Fruit fly (Drosophila melanogaster) whole organism, prepupa: ENCODE results near the gene rump.

Experiments used
- Blimp-1 ChIP-seq: fragments of 200-800 bp; sonication (Bioruptor generic); optimal IDR thresholded peaks from 3 replicates; lab custom pipeline; 2017; ENCODE audit warnings: missing biosample characterization, missing genetic modification characterization, mild to moderate bottlenecking, moderate library complexity, missing genetic modification reagents
- CG10669 ChIP-seq: fragments of 200-800 bp; sonication (Bioruptor generic); optimal IDR thresholded peaks from 3 replicates; lab custom pipeline; 2018; ENCODE audit warnings: missing biosample characterization, mild to moderate bottlenecking, missing genetic modification characterization, moderate library complexity
- CG1621 ChIP-seq: fragments of 200-800 bp; sonication (Bioruptor generic); optimal IDR thresholded peaks from 3 replicates; lab custom pipeline; 2018; ENCODE audit warnings: missing biosample characterization, mild to moderate bottlenecking, missing genetic modification characterization
- CG16779 ChIP-seq: fragments of 200-800 bp; sonication (Bioruptor generic); optimal IDR thresholded peaks from 3 replicates; lab custom pipeline; 2017; ENCODE audit warnings: missing biosample characterization, mild to moderate bottlenecking, missing genetic modification characterization
- CG3032 ChIP-seq: fragments of 200-800 bp; optimal IDR thresholded peaks from 2 replicates; lab custom pipeline; 2019; ENCODE audit warnings: missing biosample characterization, mild to moderate bottlenecking, missing genetic modification characterization, moderate library complexity
- CG31627 ChIP-seq: fragments of 200-800 bp; sonication (Bioruptor generic); optimal IDR thresholded peaks from 3 replicates; lab custom pipeline; 2016; ENCODE audit warnings: missing biosample characterization, missing genetic modification characterization
- CG34406 ChIP-seq: fragments of 200-800 bp; sonication (Bioruptor generic); optimal IDR thresholded peaks from 3 replicates; lab custom pipeline; 2016; ENCODE audit warnings: missing biosample characterization, missing genetic modification characterization
- CG3919 ChIP-seq: fragments of 200-800 bp; sonication (Bioruptor generic); optimal IDR thresholded peaks from 3 replicates; lab custom pipeline; 2016; ENCODE audit warnings: missing biosample characterization, missing genetic modification characterization
- CG4318 ChIP-seq: fragments of 200-800 bp; sonication (Bioruptor generic); optimal IDR thresholded peaks from 3 replicates; lab custom pipeline; 2017; ENCODE audit warnings: missing biosample characterization, mild to moderate bottlenecking, missing genetic modification characterization
- CG6163 ChIP-seq: fragments of 200-800 bp; sonication (Bioruptor generic); IDR thresholded peaks from 3 replicates; pipeline ENCODE4 v1.3.6; 2022; ENCODE audit warnings: missing biosample characterization, missing genetic modification characterization
- CG6276 ChIP-seq: fragments of 200-800 bp; sonication (Bioruptor generic); optimal IDR thresholded peaks from 2 replicates; lab custom pipeline; 2017; ENCODE audit warnings: missing biosample characterization, mild to moderate bottlenecking, missing genetic modification characterization
- CG6792 ChIP-seq: fragments of 200-800 bp; sonication (Bioruptor generic); optimal IDR thresholded peaks from 3 replicates; lab custom pipeline; 2016; ENCODE audit warnings: missing biosample characterization, missing genetic modification characterization
- CG6808 ChIP-seq: fragments of 200-800 bp; sonication (Bioruptor generic); optimal IDR thresholded peaks from 3 replicates; lab custom pipeline; 2017; ENCODE audit warnings: missing biosample characterization, missing genetic modification characterization, mild to moderate bottlenecking, moderate library complexity, missing genetic modification reagents
- CG6854 ChIP-seq: fragments of 200-800 bp; sonication (Bioruptor generic); optimal IDR thresholded peaks from 2 replicates; lab custom pipeline; 2017; ENCODE audit warnings: missing biosample characterization, mild to moderate bottlenecking, missing genetic modification characterization
- CG7368 ChIP-seq: fragments of 200-800 bp; sonication (Bioruptor generic); optimal IDR thresholded peaks from 3 replicates; lab custom pipeline; 2016; ENCODE audit warnings: missing biosample characterization, missing genetic modification characterization
- CG8319 ChIP-seq: fragments of 200-800 bp; sonication (Bioruptor generic); optimal IDR thresholded peaks from 3 replicates; lab custom pipeline; 2016; ENCODE audit warnings: missing biosample characterization, missing genetic modification characterization
- Eip75B ChIP-seq: fragments of 200-800 bp; sonication (Bioruptor generic); optimal IDR thresholded peaks from 3 replicates; lab custom pipeline; 2016; ENCODE audit warnings: missing biosample characterization, missing genetic modification characterization
- Eip78C ChIP-seq: fragments of 200-800 bp; sonication (Bioruptor generic); peaks from one replicate; lab custom pipeline; 2016; ENCODE audit warnings: missing biosample characterization, missing genetic modification characterization
- Eip93F ChIP-seq: fragments of 200-800 bp; sonication (Bioruptor generic); optimal IDR thresholded peaks from 2 replicates; lab custom pipeline; 2016; ENCODE audit warnings: missing biosample characterization, mild to moderate bottlenecking, missing genetic modification characterization
- Ets21C ChIP-seq: fragments of 200-800 bp; sonication (Bioruptor generic); optimal IDR thresholded peaks from 3 replicates; lab custom pipeline; 2016; ENCODE audit warnings: missing biosample characterization, missing genetic modification characterization
- Gug ChIP-seq: fragments of 200-800 bp; sonication (Bioruptor generic); IDR thresholded peaks from 2 replicates; pipeline ENCODE4 v1.3.6; 2022; ENCODE audit warnings: missing biosample characterization, missing genetic modification characterization
- Lpt ChIP-seq: fragments of 200-800 bp; sonication (Bioruptor generic); optimal IDR thresholded peaks from 3 replicates; lab custom pipeline; 2016; ENCODE audit warnings: missing biosample characterization, missing genetic modification characterization
- Met ChIP-seq: fragments of 200-800 bp; sonication (Bioruptor generic); optimal IDR thresholded peaks from 3 replicates; lab custom pipeline; 2016; ENCODE audit warnings: missing biosample characterization, missing genetic modification characterization
- OdsH ChIP-seq: fragments of 200-800 bp; sonication (Bioruptor generic); optimal IDR thresholded peaks from 3 replicates; lab custom pipeline; 2016; ENCODE audit warnings: missing biosample characterization, missing genetic modification characterization
- Smox ChIP-seq: fragments of 200-800 bp; sonication (Bioruptor generic); optimal IDR thresholded peaks from 3 replicates; lab custom pipeline; 2016; ENCODE audit warnings: missing biosample characterization, missing genetic modification characterization
- Sox102F ChIP-seq: fragments of 200-800 bp; sonication (Bioruptor generic); optimal IDR thresholded peaks from 2 replicates; lab custom pipeline; 2016; ENCODE audit warnings: missing biosample characterization, mild to moderate bottlenecking, missing genetic modification characterization
- Sox14 ChIP-seq: fragments of 200-800 bp; sonication (Bioruptor generic); optimal IDR thresholded peaks from 3 replicates; lab custom pipeline; 2016; ENCODE audit warnings: missing biosample characterization, missing genetic modification characterization
- Sox15 ChIP-seq: fragments of 200-800 bp; sonication (Bioruptor generic); optimal IDR thresholded peaks from 3 replicates; lab custom pipeline; 2016; ENCODE audit warnings: missing biosample characterization, missing genetic modification characterization
- achi ChIP-seq: fragments of 200-800 bp; sonication (Bioruptor generic); optimal IDR thresholded peaks from 3 replicates; lab custom pipeline; 2016; ENCODE audit warnings: missing biosample characterization, missing genetic modification characterization
- acj6 ChIP-seq: fragments of 200-800 bp; sonication (Bioruptor generic); optimal IDR thresholded peaks from 3 replicates; lab custom pipeline; 2016; ENCODE audit warnings: missing biosample characterization, missing genetic modification characterization
- dac ChIP-seq: fragments of 200-800 bp; sonication (Bioruptor generic); optimal IDR thresholded peaks from 2 replicates; lab custom pipeline; 2017; ENCODE audit warnings: missing biosample characterization, mild to moderate bottlenecking, missing genetic modification characterization
- dsx ChIP-seq: fragments of 200-800 bp; optimal IDR thresholded peaks from 3 replicates; lab custom pipeline; 2019; ENCODE audit warnings: missing biosample characterization, mild to moderate bottlenecking, missing genetic modification characterization, moderate library complexity; ENCODE audit not compliant: poor library complexity, severe bottlenecking
- eg ChIP-seq: fragments of 200-800 bp; sonication (Bioruptor generic); IDR thresholded peaks from 3 replicates; pipeline ENCODE4 v1.3.6; 2022; ENCODE audit warnings: missing biosample characterization, missing genetic modification characterization
- fd59A ChIP-seq: fragments of 200-800 bp; sonication (Bioruptor generic); optimal IDR thresholded peaks from 2 replicates; lab custom pipeline; 2017; ENCODE audit warnings: missing biosample characterization, mild to moderate bottlenecking, missing genetic modification characterization, missing genetic modification reagents
- fd85E ChIP-seq: fragments of 200-800 bp; sonication (Bioruptor generic); optimal IDR thresholded peaks from 3 replicates; lab custom pipeline; 2016; ENCODE audit warnings: missing biosample characterization, missing genetic modification characterization
- fkh ChIP-seq: fragments of 200-800 bp; sonication (Bioruptor generic); optimal IDR thresholded peaks from 3 replicates; lab custom pipeline; 2017; ENCODE audit warnings: missing biosample characterization, mild to moderate bottlenecking, missing genetic modification characterization, moderate library complexity
- lz ChIP-seq: fragments of 200-800 bp; sonication (Bioruptor generic); optimal IDR thresholded peaks from 3 replicates; lab custom pipeline; 2016; ENCODE audit warnings: missing biosample characterization, missing genetic modification characterization
- net ChIP-seq: fragments of 200-800 bp; sonication (Bioruptor generic); optimal IDR thresholded peaks from 3 replicates; lab custom pipeline; 2016; ENCODE audit warnings: missing biosample characterization, missing genetic modification characterization
- salr ChIP-seq, 2 experiments: fragments of 200-800 bp; sonication (Bioruptor generic); optimal IDR thresholded peaks; 3 replicates each; lab custom pipeline; 2016 to 2018; ENCODE audit warnings: missing biosample characterization in 2 of 2, missing genetic modification characterization in 2 of 2, mild to moderate bottlenecking in 1 of 2
- spab ChIP-seq: fragments of 200-800 bp; sonication (Bioruptor generic); optimal IDR thresholded peaks from 2 replicates; lab custom pipeline; 2017; ENCODE audit warnings: missing biosample characterization, mild to moderate bottlenecking, missing genetic modification characterization, missing genetic modification reagents
- ss ChIP-seq, 2 experiments: fragments of 200-800 bp; sonication (Bioruptor generic); optimal IDR thresholded peaks; 2 replicates in 1 of 2; 3 replicates in 1 of 2; lab custom pipeline; 2017 to 2018; ENCODE audit warnings: mild to moderate bottlenecking in 2 of 2, missing biosample characterization in 2 of 2, missing genetic modification characterization in 2 of 2, moderate library complexity in 1 of 2
- topi ChIP-seq: fragments of 200-800 bp; sonication (Bioruptor generic); optimal IDR thresholded peaks from 3 replicates; lab custom pipeline; 2016; ENCODE audit warnings: missing biosample characterization, missing genetic modification characterization
- vri ChIP-seq: fragments of 200-800 bp; sonication (Bioruptor generic); optimal IDR thresholded peaks from 3 replicates; lab custom pipeline; 2016; ENCODE audit warnings: missing biosample characterization, mild to moderate bottlenecking, missing genetic modification characterization

Gene rump

dm6 chr3R:9555334-9555974, 45.3 kb upstream of the rump start, which contains the start of the genes CG9386 and BckdhA (continued):
- TF ChIP-seq Sox15 (no peak), Eip78C (GFP tag; lab: Kevin White, UChicago) (peak; percentile 84), salr (GFP tag; optimal IDR thresholded peaks at IDR 0.05; lab: Kevin White, UChicago) (no peak), Ets21C (GFP tag; lab: Kevin White, UChicago) (peak; percentile 30), eg (peak; percentile 22; the same call in 1 of the 3 replicates), CG1621 (tag; lab: Kevin White, UChicago) (no peak), spab (GFP tag; lab: Kevin White, UChicago) (no peak), CG8319 (GFP tag; lab: Kevin White, UChicago) (no peak)

- TF ChIP-seq Sox14 (GFP tag; lab: Kevin White, UChicago), result peak; percentile 6
- no peak for TF ChIP-seq CG3919 (GFP tag; lab: Kevin White, UChicago)
- peak; percentile 42 for TF ChIP-seq vri (GFP tag; lab: Kevin White, UChicago)
- TF ChIP-seq CG31627 (GFP tag; lab: Kevin White, UChicago), result no peak
- TF ChIP-seq dac, result no peak
- TF ChIP-seq fkh (GFP tag; lab: Kevin White, UChicago), result peak; percentile 67
These were observed 41.7 kb upstream of the rump start, which contains the start of the genes mura and RnpS1 for dm6 chr3R:9551659-9552435. TSS of gene mura (minus strand) at chr3R:9551806. TSS of gene RnpS1 (plus strand) at chr3R:9552034.

- TF ChIP-seq topi (GFP tag; lab: Kevin White, UChicago), result peak; percentile 23
- TF ChIP-seq CG3919 (GFP tag; lab: Kevin White, UChicago), result peak; percentile 74
- no peak for TF ChIP-seq CG6163 (GFP tag; lab: Robert Waterston, UW)
- TF ChIP-seq Eip93F (GFP tag; lab: Kevin White, UChicago), result no peak
- peak; percentile 45 for TF ChIP-seq CG16779 (tag; lab: Kevin White, UChicago)
- peak; percentile 44 for TF ChIP-seq achi (GFP tag; lab: Kevin White, UChicago)
- peak; percentile 23 for TF ChIP-seq OdsH (GFP tag; lab: Kevin White, UChicago)
- peak; percentile 56 for TF ChIP-seq net (GFP tag; lab: Kevin White, UChicago)
- peak; percentile 64 for TF ChIP-seq CG7368 (GFP tag; lab: Kevin White, UChicago)
- peak; percentile 77 for TF ChIP-seq fd85E
- TF ChIP-seq lz (GFP tag; lab: Kevin White, UChicago), result peak; percentile 26
- peak; percentile 91 for TF ChIP-seq Sox14 (GFP tag; lab: Kevin White, UChicago)
- TF ChIP-seq CG3032, result peak; percentile 20
- peak; percentile 45 for TF ChIP-seq Sox102F (GFP tag; lab: Kevin White, UChicago)
- TF ChIP-seq CG6854 (GFP tag; lab: Kevin White, UChicago), result peak; percentile 88
- peak; percentile 34 for TF ChIP-seq Eip75B (GFP tag; lab: Kevin White, UChicago)
- peak; percentile 41 for TF ChIP-seq CG10669
- TF ChIP-seq Gug (GFP tag; lab: Robert Waterston, UW), result no peak
- TF ChIP-seq Eip78C (GFP tag; lab: Kevin White, UChicago), result peak; percentile 79
- peak; percentile 6 for TF ChIP-seq CG6792 (GFP tag; lab: Kevin White, UChicago)
- TF ChIP-seq Lpt, result no peak
- peak; percentile 17 for TF ChIP-seq CG34406 (GFP tag; lab: Kevin White, UChicago)
- no peak for TF ChIP-seq fd59A (GFP tag; lab: Kevin White, UChicago)
- no peak for TF ChIP-seq dac
- TF ChIP-seq dsx, result peak; percentile 51
- peak; percentile 18 for TF ChIP-seq acj6 (GFP tag; lab: Kevin White, UChicago)
- TF ChIP-seq Blimp-1 (GFP tag; lab: Kevin White, UChicago), result peak; percentile 17
- TF ChIP-seq CG6808 (GFP tag; lab: Kevin White, UChicago), result peak; percentile 68
- TF ChIP-seq Smox (GFP tag; lab: Kevin White, UChicago), result no peak
- no peak for TF ChIP-seq CG4318 (GFP tag; lab: Kevin White, UChicago)
- TF ChIP-seq fkh (GFP tag; lab: Kevin White, UChicago), result peak; percentile 99
- TF ChIP-seq CG6276, result peak; percentile 42
- peak; percentile 80 to 82 for TF ChIP-seq ss (GFP tag; optimal IDR thresholded peaks at IDR 0.05; lab: Kevin White, UChicago)
- peak; percentile 36 for TF ChIP-seq Met
- TF ChIP-seq salr (GFP tag; optimal IDR thresholded peaks at IDR 0.05; lab: Kevin White, UChicago), result peak; percentile 45 to 49
These were observed 41.0 kb upstream of the rump start for dm6 chr3R:9551013-9551658.
